Fruit fly (Drosophila melanogaster) whole organism, pupa: ENCODE results near the gene mRpL48.

ENCODE experiments used
- CG34367 ChIP-seq: fragments of 200-800 bp; sonication (Bioruptor generic); optimal IDR thresholded peaks from 2 replicates; lab custom pipeline; 2018; ENCODE audit warnings: missing biosample characterization, mild to moderate bottlenecking, missing genetic modification characterization
- CG8159 ChIP-seq: fragments of 200-800 bp; sonication (Bioruptor generic); optimal IDR thresholded peaks from 3 replicates; lab custom pipeline; 2018; ENCODE audit warnings: missing biosample characterization, mild to moderate bottlenecking, missing genetic modification characterization, moderate library complexity
- CG9948 ChIP-seq: fragments of 200-800 bp; sonication (Bioruptor generic); optimal IDR thresholded peaks from 2 replicates; lab custom pipeline; 2018; ENCODE audit warnings: missing biosample characterization, mild to moderate bottlenecking, missing genetic modification characterization, moderate library complexity
- D1 ChIP-seq: fragments of 200-800 bp; sonication (Bioruptor generic); optimal IDR thresholded peaks from 2 replicates; lab custom pipeline; 2018; ENCODE audit warnings: missing biosample characterization, mild to moderate bottlenecking, missing genetic modification characterization, moderate library complexity
- Pif1B ChIP-seq: fragments of 200-800 bp; sonication (Bioruptor generic); optimal IDR thresholded peaks from 3 replicates; lab custom pipeline; 2016; ENCODE audit warnings: missing biosample characterization, missing genetic modification characterization
- gl ChIP-seq: fragments of 200-800 bp; sonication (Bioruptor generic); optimal IDR thresholded peaks from 2 replicates; lab custom pipeline; 2018; ENCODE audit warnings: missing biosample characterization, mild to moderate bottlenecking, missing genetic modification characterization
- rn ChIP-seq: fragments of 200-800 bp; sonication (Bioruptor generic); IDR thresholded peaks from 2 replicates; pipeline ENCODE4 v1.3.6; 2022; ENCODE audit warnings: missing biosample characterization, missing genetic modification characterization

- TF ChIP-seq rn (GFP tag; lab: Robert Waterston, UW), result no peak
- TF ChIP-seq gl (tag; lab: Kevin White, UChicago), result no peak
- no peak for TF ChIP-seq CG9948 (tag; lab: Kevin White, UChicago)
- TF ChIP-seq CG34367, result no peak
- no peak for TF ChIP-seq D1 (tag; lab: Kevin White, UChicago)
- no peak for TF ChIP-seq Pif1B (GFP tag; lab: Kevin White, UChicago)
- no peak for TF ChIP-seq CG8159 (tag; lab: Kevin White, UChicago)
Observed at dm6 chr2L:1706961-1707360, 3.3 kb upstream of the mRpL48 start.
